Fruit fly (Drosophila melanogaster) whole organism, embryonic: ENCODE measurements around the gene Est-Q.

ENCODE experiments used
- Adf1 ChIP-seq: fragments of 200-800 bp; sonication (Bioruptor generic); IDR thresholded peaks from 2 replicates; pipeline ENCODE4 v1.3.6; 2022; ENCODE audit warnings: missing biosample characterization, missing genetic modification characterization
- BEAF-32 ChIP-seq: fragments of 200-800 bp; sonication (Bioruptor generic); optimal IDR thresholded peaks from 3 replicates; lab custom pipeline; 2017; ENCODE audit warnings: missing biosample characterization, missing genetic modification characterization, mild to moderate bottlenecking, moderate library complexity, missing genetic modification reagents
- CG10565 ChIP-seq: fragments of 200-800 bp; sonication (Bioruptor generic); optimal IDR thresholded peaks from 3 replicates; lab custom pipeline; 2016; ENCODE audit warnings: missing biosample characterization, mild to moderate bottlenecking, missing genetic modification characterization
- CG14667 ChIP-seq: fragments of 200-800 bp; sonication (Bioruptor generic); IDR thresholded peaks from 2 replicates; pipeline ENCODE4 v1.3.6; 2022; ENCODE audit warnings: missing biosample characterization, missing genetic modification characterization
- CG14710 ChIP-seq: fragments of 200-800 bp; sonication (Bioruptor generic); optimal IDR thresholded peaks from 3 replicates; lab custom pipeline; 2019; ENCODE audit warnings: missing biosample characterization, mild to moderate bottlenecking, missing genetic modification characterization, moderate library complexity
- CG1603 ChIP-seq: fragments of 200-800 bp; sonication (Bioruptor generic); optimal IDR thresholded peaks from 2 replicates; lab custom pipeline; 2019; ENCODE audit warnings: missing biosample characterization, mild to moderate bottlenecking, missing genetic modification characterization, moderate library complexity
- CG17359 ChIP-seq: fragments of 200-800 bp; sonication (Bioruptor generic); optimal IDR thresholded peaks from 3 replicates; lab custom pipeline; 2018; ENCODE audit warnings: missing biosample characterization, mild to moderate bottlenecking, missing genetic modification characterization, moderate library complexity
- CG18599 ChIP-seq: fragments of 200-800 bp; sonication (Bioruptor generic); optimal IDR thresholded peaks from 3 replicates; lab custom pipeline; 2017; ENCODE audit warnings: missing biosample characterization, missing genetic modification characterization, mild to moderate bottlenecking, moderate library complexity, missing genetic modification reagents
- CG18764 ChIP-seq: fragments of 200-800 bp; sonication (Bioruptor generic); optimal IDR thresholded peaks from 3 replicates; lab custom pipeline; 2016; ENCODE audit warnings: missing biosample characterization, missing genetic modification characterization
- CG2712 ChIP-seq: fragments of 200-800 bp; optimal IDR thresholded peaks from 3 replicates; lab custom pipeline; 2019; ENCODE audit warnings: missing biosample characterization, mild to moderate bottlenecking, missing genetic modification characterization, moderate library complexity
- CG30020 ChIP-seq: fragments of 200-800 bp; optimal IDR thresholded peaks from 2 replicates; lab custom pipeline; 2019; ENCODE audit warnings: missing biosample characterization, mild to moderate bottlenecking, missing genetic modification characterization, moderate library complexity
- CG31388 ChIP-seq: fragments of 200-800 bp; sonication (Bioruptor generic); optimal IDR thresholded peaks from 2 replicates; lab custom pipeline; 2016; ENCODE audit warnings: missing biosample characterization, missing genetic modification characterization
- CG3407 ChIP-seq: fragments of 200-800 bp; sonication (Bioruptor generic); optimal IDR thresholded peaks from 2 replicates; lab custom pipeline; 2018; ENCODE audit warnings: missing biosample characterization, mild to moderate bottlenecking, missing genetic modification characterization
- CG42726 ChIP-seq: fragments of 200-800 bp; sonication (Bioruptor generic); IDR thresholded peaks from 2 replicates; pipeline ENCODE4 v1.3.6; 2022; ENCODE audit warnings: missing biosample characterization, missing genetic modification characterization; ENCODE audit not compliant: partially characterized antibody
- CG5180 ChIP-seq: fragments of 200-800 bp; sonication (Bioruptor generic); optimal IDR thresholded peaks from 3 replicates; lab custom pipeline; 2017; ENCODE audit warnings: missing biosample characterization, missing genetic modification characterization, mild to moderate bottlenecking, moderate library complexity, missing genetic modification reagents
- CG5953 ChIP-seq: fragments of 200-800 bp; sonication (Bioruptor generic); IDR thresholded peaks from 2 replicates; pipeline ENCODE4 v1.3.6; 2022; ENCODE audit warnings: missing biosample characterization, missing genetic modification characterization
- CG6272 ChIP-seq: fragments of 200-800 bp; sonication (Bioruptor generic); IDR thresholded peaks from 2 replicates; pipeline ENCODE4 v1.3.6; 2022; ENCODE audit warnings: missing biosample characterization, missing genetic modification characterization
- CG6683 ChIP-seq: fragments of 200-800 bp; sonication (Bioruptor generic); optimal IDR thresholded peaks from 2 replicates; lab custom pipeline; 2017; ENCODE audit warnings: missing biosample characterization, mild to moderate bottlenecking, missing genetic modification characterization, missing genetic modification reagents
- CG8089 ChIP-seq: fragments of 200-800 bp; sonication (Bioruptor generic); optimal IDR thresholded peaks from 3 replicates; lab custom pipeline; 2016; ENCODE audit warnings: missing biosample characterization, missing genetic modification characterization
- CG9609 ChIP-seq: fragments of 200-800 bp; sonication (Bioruptor generic); optimal IDR thresholded peaks from 3 replicates; lab custom pipeline; 2016; ENCODE audit warnings: missing biosample characterization, missing genetic modification characterization
- D ChIP-seq, 2 experiments: fragments of 200-800 bp in 1 of 2; fragments of >200 bp in 1 of 2; sonication (Bioruptor generic) in 1 of 2; optimal IDR thresholded peaks; 2 replicates in 1 of 2; 3 replicates in 1 of 2; lab custom pipeline; 2017; ENCODE audit warnings: mild to moderate bottlenecking in 1 of 2, missing biosample characterization in 1 of 2, missing genetic modification characterization in 1 of 2, missing genetic modification reagents in 1 of 2
- D19A ChIP-seq: fragments of 200-800 bp; optimal IDR thresholded peaks from 3 replicates; lab custom pipeline; 2019; ENCODE audit warnings: missing biosample characterization, mild to moderate bottlenecking, missing genetic modification characterization, moderate library complexity
- Dbx ChIP-seq: fragments of 200-800 bp; sonication (Bioruptor generic); IDR thresholded peaks from 3 replicates; pipeline ENCODE4 v1.3.6; 2022; ENCODE audit warnings: missing biosample characterization, missing genetic modification characterization
- Dip2 ChIP-seq: fragments of 200-800 bp; sonication (Bioruptor generic); IDR thresholded peaks from 2 replicates; pipeline ENCODE4 v1.3.6; 2022; ENCODE audit warnings: missing biosample characterization, missing genetic modification characterization
- Doc2 ChIP-seq: fragments of 200-800 bp; sonication (Bioruptor generic); IDR thresholded peaks from 2 replicates; pipeline ENCODE4 v1.3.6; 2022; ENCODE audit warnings: missing biosample characterization, missing genetic modification characterization
- Drgx ChIP-seq: fragments of 200-800 bp; sonication (Bioruptor generic); IDR thresholded peaks from 2 replicates; pipeline ENCODE4 v1.3.6; 2022; ENCODE audit warnings: missing biosample characterization, missing genetic modification characterization
- Hsf ChIP-seq: fragments of 200-800 bp; sonication (Bioruptor generic); optimal IDR thresholded peaks from 3 replicates; lab custom pipeline; 2016; ENCODE audit warnings: missing biosample characterization, missing genetic modification characterization
- Med ChIP-seq: fragments of 200-800 bp; sonication (Bioruptor generic); peaks from one replicate; lab custom pipeline; 2016; ENCODE audit warnings: missing biosample characterization, missing genetic modification characterization, mild to moderate bottlenecking, inconsistent platforms, moderate library complexity
- Oli ChIP-seq: fragments of 200-800 bp; sonication (Bioruptor generic); optimal IDR thresholded peaks from 2 replicates; lab custom pipeline; 2018; ENCODE audit warnings: missing biosample characterization, mild to moderate bottlenecking, missing genetic modification characterization, moderate library complexity
- Ptx1 ChIP-seq: fragments of 200-800 bp; sonication (Bioruptor generic); IDR thresholded peaks from 2 replicates; pipeline ENCODE4 v1.3.6; 2022; ENCODE audit warnings: missing biosample characterization, missing genetic modification characterization
- Rfx ChIP-seq: fragments of 200-800 bp; sonication (Bioruptor generic); IDR thresholded peaks from 2 replicates; pipeline ENCODE4 v1.3.6; 2022; ENCODE audit warnings: missing biosample characterization, missing genetic modification characterization
- Rx ChIP-seq: fragments of 200-800 bp; sonication (Bioruptor generic); IDR thresholded peaks from 2 replicates; pipeline ENCODE4 v1.3.6; 2022; ENCODE audit warnings: missing biosample characterization, missing genetic modification characterization
- Side ChIP-seq: fragments of 200-800 bp; sonication (Bioruptor generic); optimal IDR thresholded peaks from 2 replicates; lab custom pipeline; 2016; ENCODE audit warnings: missing biosample characterization, missing genetic modification characterization
- Spps ChIP-seq: fragments of 200-800 bp; sonication (Bioruptor generic); optimal IDR thresholded peaks from 2 replicates; lab custom pipeline; 2018; ENCODE audit warnings: missing biosample characterization, mild to moderate bottlenecking, missing genetic modification characterization
- Vsx1 ChIP-seq: fragments of 200-800 bp; sonication (Bioruptor generic); optimal IDR thresholded peaks from 2 replicates; lab custom pipeline; 2017; ENCODE audit warnings: missing biosample characterization, mild to moderate bottlenecking, missing genetic modification characterization, missing genetic modification reagents
- bigmax ChIP-seq: fragments of 200-800 bp; sonication (Bioruptor generic); optimal IDR thresholded peaks from 2 replicates; lab custom pipeline; 2018; ENCODE audit warnings: missing biosample characterization, mild to moderate bottlenecking, missing genetic modification characterization
- caup ChIP-seq: fragments of 200-800 bp; sonication (Bioruptor generic); optimal IDR thresholded peaks from 3 replicates; lab custom pipeline; 2017; ENCODE audit warnings: missing biosample characterization, mild to moderate bottlenecking, missing genetic modification characterization, moderate library complexity; ENCODE audit not compliant: severe bottlenecking
- en ChIP-seq: fragments of 200-800 bp; sonication (Bioruptor generic); optimal IDR thresholded peaks from 2 replicates; lab custom pipeline; 2016; ENCODE audit warnings: missing biosample characterization, missing genetic modification characterization
- ind ChIP-seq: fragments of 200-800 bp; sonication (Bioruptor generic); optimal IDR thresholded peaks from 3 replicates; lab custom pipeline; 2016; ENCODE audit warnings: missing biosample characterization, missing genetic modification characterization
- lov ChIP-seq, 2 experiments: fragments of 200-800 bp in 1 of 2; fragments of >200 bp in 1 of 2; sonication (Bioruptor generic) in 1 of 2; IDR thresholded peaks in 1 of 2; optimal IDR thresholded peaks in 1 of 2; 2 replicates in 1 of 2; 3 replicates in 1 of 2; pipeline versions ENCODE4 v1.3.6 to Lab custom; 2017 to 2022; ENCODE audit warnings: missing biosample characterization in 1 of 2, missing genetic modification characterization in 1 of 2
- mld ChIP-seq: fragments of 200-800 bp; sonication (Bioruptor generic); IDR thresholded peaks from 3 replicates; pipeline ENCODE4 v1.3.6; 2022; ENCODE audit warnings: missing biosample characterization, missing genetic modification characterization; ENCODE audit not compliant: partially characterized antibody
- psq ChIP-seq: fragments of 200-800 bp; sonication (Bioruptor generic); optimal IDR thresholded peaks from 2 replicates; lab custom pipeline; 2017; ENCODE audit warnings: missing biosample characterization, missing genetic modification characterization
- row ChIP-seq: fragments of 200-800 bp; sonication (Bioruptor generic); IDR thresholded peaks from 3 replicates; pipeline ENCODE4 v1.3.6; 2022; ENCODE audit warnings: missing biosample characterization, missing genetic modification characterization
- sens ChIP-seq: fragments of 200-800 bp; sonication (Bioruptor generic); peaks from one replicate; lab custom pipeline; 2016; ENCODE audit warnings: missing biosample characterization, missing genetic modification characterization
- sens-2 ChIP-seq: fragments of 200-800 bp; sonication (Bioruptor generic); IDR thresholded peaks from 2 replicates; pipeline ENCODE4 v1.3.6; 2022; ENCODE audit warnings: missing biosample characterization, missing genetic modification characterization
- sisA ChIP-seq: fragments of 200-800 bp; sonication (Bioruptor generic); IDR thresholded peaks from 2 replicates; pipeline ENCODE4 v1.3.6; 2022; ENCODE audit warnings: missing biosample characterization, missing genetic modification characterization
- slbo ChIP-seq: fragments of 200-800 bp; sonication (Bioruptor generic); IDR thresholded peaks from 2 replicates; pipeline ENCODE4 v1.3.6; 2022; ENCODE audit warnings: missing biosample characterization, missing genetic modification characterization
- tap ChIP-seq: fragments of 200-800 bp; optimal IDR thresholded peaks from 3 replicates; lab custom pipeline; 2019; ENCODE audit warnings: missing biosample characterization, mild to moderate bottlenecking, missing genetic modification characterization, moderate library complexity
- tup ChIP-seq: fragments of 200-800 bp; sonication (Bioruptor generic); optimal IDR thresholded peaks from 2 replicates; lab custom pipeline; 2016; ENCODE audit warnings: missing biosample characterization, mild to moderate bottlenecking, missing genetic modification characterization, moderate library complexity
- unpg ChIP-seq: fragments of 200-800 bp; sonication (Bioruptor generic); optimal IDR thresholded peaks from 3 replicates; lab custom pipeline; 2018; ENCODE audit warnings: missing biosample characterization, mild to moderate bottlenecking, missing genetic modification characterization, moderate library complexity

The Est-Q gene

dm6 chr3L:21453623-21454022 lies 47.6 kb upstream of the Est-Q start (continued):
- TF ChIP-seq CG17359 (peak; percentile 39), CG3407 (GFP tag; lab: Kevin White, UChicago) (peak; percentile 66), Vsx1 (GFP tag; lab: Kevin White, UChicago) (no peak), CG30020 (tag; lab: Kevin White, UChicago) (no peak), Spps (tag; lab: Kevin White, UChicago) (peak; percentile 71), Hsf (GFP tag; lab: Kevin White, UChicago) (peak; percentile 57), Med (peak; percentile 86), CG31388 (GFP tag; lab: Kevin White, UChicago) (no peak), CG1603 (tag; lab: Kevin White, UChicago) (peak; percentile 83), Doc2 (GFP tag; lab: Robert Waterston, UW) (no peak), CG5953 (GFP tag; lab: Robert Waterston, UW) (no peak), CG14667 (GFP tag; lab: Robert Waterston, UW) (peak; percentile 27; the same call in 1 of the 2 replicates), Ptx1 (GFP tag; lab: Robert Waterston, UW) (peak; percentile 56), tap (tag; lab: Kevin White, UChicago) (peak; percentile 19), Adf1 (no peak), sens-2 (peak; percentile 31; the same call in 1 of the 2 replicates), sisA (GFP tag; lab: Robert Waterston, UW) (peak; percentile 42; the same call in 1 of the 2 replicates), Dbx (no peak), CG5180 (GFP tag; lab: Kevin White, UChicago) (no peak), sens (peak; percentile 96), Side (GFP tag; lab: Kevin White, UChicago) (peak; percentile 63), CG14710 (peak; percentile 74), CG6683 (no peak), CG2712 (tag; lab: Kevin White, UChicago) (peak; percentile 84), mld (no peak), CG10565 (GFP tag; lab: Kevin White, UChicago) (no peak), ind (GFP tag; lab: Kevin White, UChicago) (peak; percentile 11), row (peak; percentile 74), D (optimal IDR thresholded peaks at IDR 0.05; lab: Kevin White, UChicago) (no peak), D (GFP tag; optimal IDR thresholded peaks at IDR 0.05; lab: Kevin White, UChicago) (peak; percentile 69), bigmax (no peak), tup (GFP tag; lab: Kevin White, UChicago) (no peak), unpg (GFP tag; lab: Kevin White, UChicago) (peak; percentile 72), psq (GFP tag; lab: Kevin White, UChicago) (no peak), caup (GFP tag; lab: Kevin White, UChicago) (no peak), CG18599 (GFP tag; lab: Kevin White, UChicago) (peak; percentile 20), Rfx (GFP tag; lab: Robert Waterston, UW) (no peak), slbo (0 out of 2 replicates have a peak, but pooled peaks have one; percentile 35), CG18764 (GFP tag; lab: Kevin White, UChicago) (peak; percentile 22), CG6272 (peak; percentile 29; the same call in 1 of the 2 replicates), BEAF-32 (GFP tag; lab: Kevin White, UChicago) (no peak), Rx (peak; percentile 39), Oli (tag; lab: Kevin White, UChicago) (peak; percentile 55), D19A (tag; lab: Kevin White, UChicago) (peak; percentile 68), CG42726 (GFP tag; lab: Robert Waterston, UW) (no peak), CG8089 (GFP tag; lab: Kevin White, UChicago) (peak; percentile 45), lov (optimal IDR thresholded peaks at IDR 0.05; lab: Kevin White, UChicago) (no peak), lov (GFP tag; IDR thresholded peaks at IDR 0.05; lab: Robert Waterston, UW) (no peak), CG9609 (peak; percentile 37), en (GFP tag; lab: Kevin White, UChicago) (peak; percentile 28), Dip2 (GFP tag; lab: Robert Waterston, UW) (no peak), Drgx (GFP tag; lab: Robert Waterston, UW) (0 out of 2 replicates have a peak, but pooled peaks have one; percentile 32)
